Worm (Caenorhabditis elegans): ENCODE measurements around the gene K04C1.5.

DNA sequence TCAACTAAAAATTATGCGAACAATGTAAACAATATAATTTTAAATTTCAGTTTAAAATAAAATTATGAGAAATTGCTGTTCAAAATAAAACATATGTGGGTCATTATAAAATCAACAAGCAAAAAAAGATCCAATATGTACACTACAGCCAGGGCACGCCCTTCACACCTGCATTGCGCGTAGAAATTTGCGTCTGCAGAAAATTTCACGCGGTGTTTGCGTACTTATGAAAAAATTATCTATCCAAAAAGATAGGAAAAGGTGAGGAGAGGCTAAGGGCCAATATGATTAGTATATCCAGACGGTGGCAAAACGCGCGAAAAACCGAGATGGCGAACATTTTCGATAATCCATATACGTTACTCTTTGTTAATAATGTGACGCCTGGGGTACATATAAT, 3.4 kb upstream of the K04C1.5 start:
- TF ChIP-seq arid-1 (GFP tag; conservative IDR thresholded peaks at IDR 0.05) (no peak), F10B5.3 (tag; optimal IDR thresholded peaks at IDR 0.05) (no peak)

Data from whole organism, L4 larva.